Fruit fly (Drosophila melanogaster): Measurements from ENCODE around the gene CG5274.

CG5274 gene

DNA sequence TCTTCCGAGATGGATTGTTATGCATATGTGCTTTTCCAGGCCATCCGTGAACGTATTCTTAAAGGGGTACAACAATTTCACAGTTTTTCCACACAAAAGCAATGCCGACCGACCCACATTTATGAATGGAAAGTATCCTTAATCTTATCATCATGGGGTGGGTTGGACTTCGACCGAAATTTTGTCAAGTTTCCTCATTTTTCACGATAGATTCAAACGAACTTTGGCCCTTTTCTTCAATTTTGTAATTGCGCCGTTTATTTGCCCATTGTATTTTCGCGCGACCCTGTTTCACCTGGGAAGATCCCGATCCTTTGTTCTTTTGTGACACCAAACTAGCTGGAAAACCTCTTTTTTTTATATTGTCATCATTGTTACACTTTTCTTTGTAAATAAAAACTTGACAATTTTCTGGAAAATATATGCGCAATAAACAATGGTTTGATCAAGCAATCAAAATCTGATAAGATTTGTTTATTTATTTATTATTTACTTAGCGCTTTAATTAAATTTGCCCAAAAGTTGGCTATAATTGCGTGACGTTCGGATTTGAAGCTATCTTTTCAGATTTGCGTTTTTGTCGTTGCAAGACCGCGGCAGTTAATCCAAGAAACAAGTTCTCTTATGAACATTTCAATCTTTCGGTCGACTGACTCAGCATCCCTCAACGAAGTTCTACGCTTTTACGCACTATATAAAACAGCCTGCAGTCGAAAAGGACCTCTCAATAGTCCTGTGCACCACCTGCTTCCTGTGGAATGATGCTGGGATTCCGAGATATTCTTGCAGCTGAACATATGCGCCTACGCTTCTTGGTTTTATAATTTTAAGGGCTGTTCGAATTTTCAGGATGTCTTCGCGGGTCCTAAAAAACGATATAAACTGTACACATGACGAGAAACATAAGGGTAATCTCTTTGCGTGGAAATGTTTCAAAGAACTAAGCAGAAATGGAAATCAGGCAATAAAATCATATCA lies 21.2 kb downstream of the CG5274 start:
- TF ChIP-seq jumu (GFP tag; optimal IDR thresholded peaks at IDR 0.05) (no peak), lola (GFP tag; optimal IDR thresholded peaks at IDR 0.05) (peak in 1 of 3 experiments; percentile 64), Fer3 (tag; optimal IDR thresholded peaks at IDR 0.05) (peak; percentile 24), Elba2 (GFP tag; optimal IDR thresholded peaks at IDR 0.05) (no peak), Deaf1 (tag; optimal IDR thresholded peaks at IDR 0.05) (no peak), CG7839 (tag; optimal IDR thresholded peaks at IDR 0.05) (no peak), CG6813 (GFP tag; optimal IDR thresholded peaks at IDR 0.05) (peak; percentile 56), Hey (tag; optimal IDR thresholded peaks at IDR 0.05) (no peak), Asciz (GFP tag; optimal IDR thresholded peaks at IDR 0.05) (peak; percentile 57), repo (GFP tag; optimal IDR thresholded peaks at IDR 0.05) (no peak), GATAe (GFP tag; conservative IDR thresholded peaks at IDR 0.05) (no peak), BtbVII (GFP tag; optimal IDR thresholded peaks at IDR 0.05) (no peak), Spps (tag; optimal IDR thresholded peaks at IDR 0.05) (no peak), CG18599 (GFP tag; optimal IDR thresholded peaks at IDR 0.05) (peak; percentile 0), tin (GFP tag; optimal IDR thresholded peaks at IDR 0.05) (no peak), Dll (GFP tag; IDR thresholded peaks at IDR 0.05; ENCODE audit: partially characterized antibody) (no peak), CG17802 (tag; optimal IDR thresholded peaks at IDR 0.05) (peak; percentile 71), schlank (tag; optimal IDR thresholded peaks at IDR 0.05) (peak; percentile 36), slbo (GFP tag; IDR thresholded peaks at IDR 0.05) (no peak), CG12744 (GFP tag; optimal IDR thresholded peaks at IDR 0.05) (peak; percentile 25), CG3281 (GFP tag; optimal IDR thresholded peaks at IDR 0.05) (peak; percentile 43), mld (GFP tag; IDR thresholded peaks at IDR 0.05; ENCODE audit: partially characterized antibody) (no peak), run (tag; optimal IDR thresholded peaks at IDR 0.05) (peak; percentile 12), fru (optimal IDR thresholded peaks at IDR 0.05) (no peak), Atf3 (GFP tag; optimal IDR thresholded peaks at IDR 0.05) (no peak), NK7.1 (GFP tag; optimal IDR thresholded peaks at IDR 0.05) (no peak), Hr3 (GFP tag; optimal IDR thresholded peaks at IDR 0.05) (no peak), kay (GFP tag; optimal IDR thresholded peaks at IDR 0.05) (no peak), bowl (GFP tag; IDR thresholded peaks at IDR 0.05) (no peak), ci (GFP tag; IDR thresholded peaks at IDR 0.05) (peak; percentile 40; the same call in 1 of the 3 replicates), CG10462 (GFP tag; optimal IDR thresholded peaks at IDR 0.05) (no peak), eyg (GFP tag; optimal IDR thresholded peaks at IDR 0.05) (no peak), gcm (GFP tag; optimal IDR thresholded peaks at IDR 0.05) (peak; percentile 24), CG11723 (GFP tag; optimal IDR thresholded peaks at IDR 0.05) (no peak), Aef1 (GFP tag; IDR thresholded peaks at IDR 0.05) (no peak), ase (GFP tag; IDR thresholded peaks at IDR 0.05) (no peak), pan (optimal IDR thresholded peaks at IDR 0.05) (no peak), pan (GFP tag; optimal IDR thresholded peaks at IDR 0.05 in 1 of 2, IDR thresholded peaks at IDR 0.05 in 1 of 2) (no peak), ind (GFP tag; optimal IDR thresholded peaks at IDR 0.05) (no peak), Kr (GFP tag; optimal IDR thresholded peaks at IDR 0.05) (no peak), CG30431 (GFP tag; optimal IDR thresholded peaks at IDR 0.05) (no peak), ERR (GFP tag; optimal IDR thresholded peaks at IDR 0.05) (no peak), Sry-δ (GFP tag; optimal IDR thresholded peaks at IDR 0.05) (no peak), h (optimal IDR thresholded peaks at IDR 0.05) (no peak), CG6689 (GFP tag; IDR thresholded peaks at IDR 0.05) (no peak), inv (GFP tag; IDR thresholded peaks at IDR 0.05; ENCODE audit: partially characterized antibody) (no peak), Tbp (GFP tag; optimal IDR thresholded peaks at IDR 0.05) (no peak), dati (GFP tag; IDR thresholded peaks at IDR 0.05) (no peak), Hr51 (GFP tag; optimal IDR thresholded peaks at IDR 0.05) (peak in 1 of 2 experiments; percentile 8), gem (tag; optimal IDR thresholded peaks at IDR 0.05) (peak; percentile 30)

All from whole organism, embryonic.